Worm (Caenorhabditis elegans) whole organism, late embryonic: ENCODE measurements around the gene rpl-23.

ENCODE experiments used
- ceh-24 ChIP-seq: sonication (generic microtip); optimal IDR thresholded peaks from 2 replicates; lab custom pipeline; 2016; ENCODE audit warnings: mild to moderate bottlenecking, missing genetic modification characterization, missing compliant biosample characterization
- ceh-9 ChIP-seq: sonication (generic microtip); optimal IDR thresholded peaks from 2 replicates; lab custom pipeline; 2016; ENCODE audit warnings: mild to moderate bottlenecking, missing genetic modification characterization, inconsistent platforms, missing compliant biosample characterization
- elt-2 ChIP-seq: sonication (generic microtip); optimal IDR thresholded peaks from 2 replicates; lab custom pipeline; 2016; ENCODE audit warnings: missing genetic modification reagents, missing genetic modification characterization, missing compliant biosample characterization
- elt-4 ChIP-seq: sonication (generic microtip); optimal IDR thresholded peaks from 2 replicates; lab custom pipeline; 2016; ENCODE audit warnings: missing genetic modification characterization, missing compliant biosample characterization
- fkh-10 ChIP-seq: fragments of 150-350 bp; optimal IDR thresholded peaks from 2 replicates; lab custom pipeline; 2014; ENCODE audit warnings: missing biosample characterization, missing genetic modification reagents, missing genetic modification characterization
- gmeb-2 ChIP-seq: sonication (generic microtip); optimal IDR thresholded peaks from 2 replicates; lab custom pipeline; 2016; ENCODE audit warnings: missing genetic modification characterization, inconsistent platforms, missing compliant biosample characterization
- lin-11 ChIP-seq: fragments of 200-800 bp; sonication (Bioruptor generic); optimal IDR thresholded peaks from 2 replicates; lab custom pipeline; 2018; ENCODE audit warnings: mild to moderate bottlenecking, missing genetic modification characterization, missing compliant biosample characterization
- nhr-11 ChIP-seq: fragments of 150-350 bp; optimal IDR thresholded peaks from 2 replicates; lab custom pipeline; 2014; ENCODE audit warnings: missing biosample characterization, missing genetic modification characterization
- rnt-1 ChIP-seq: sonication (generic microtip); optimal IDR thresholded peaks from 2 replicates; lab custom pipeline; 2016; ENCODE audit warnings: missing genetic modification characterization, missing compliant biosample characterization
- tbx-2 ChIP-seq: sonication (generic microtip); optimal IDR thresholded peaks from 2 replicates; lab custom pipeline; 2016; ENCODE audit warnings: missing genetic modification characterization, missing compliant biosample characterization

DNA sequence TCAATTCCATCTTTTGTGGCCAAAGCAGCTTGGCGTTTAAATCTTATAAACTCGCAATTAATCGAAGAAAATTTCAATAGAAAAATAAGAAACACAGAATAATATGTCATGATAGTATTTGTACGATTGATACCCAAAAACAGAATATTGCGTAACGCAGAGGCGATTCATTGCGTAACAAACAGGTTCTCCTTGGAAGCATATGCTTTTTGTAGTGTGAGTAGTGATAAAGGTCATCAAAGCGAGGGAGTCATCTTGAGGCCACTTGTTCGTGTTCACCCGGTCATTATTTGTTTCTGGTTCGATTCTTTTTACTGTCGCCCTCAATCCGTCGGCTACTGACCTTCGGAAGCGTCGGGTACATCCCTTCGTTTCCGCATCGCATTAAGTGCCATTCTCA lies 45.0 kb downstream of the rpl-23 start, which contains the start of gene F54E7.6:
- TF ChIP-seq gmeb-2 (tag; lab: Kevin White, UChicago) = no peak
- TF ChIP-seq tbx-2 (tag; lab: Kevin White, UChicago) = no peak
- TF ChIP-seq rnt-1 (tag; lab: Kevin White, UChicago) = no peak
- no peak for TF ChIP-seq lin-11 (tag; lab: Kevin White, UChicago)
- no peak for TF ChIP-seq fkh-10
- TF ChIP-seq elt-4 (tag; lab: Kevin White, UChicago) = no peak
- TF ChIP-seq ceh-9 = no peak
- peak; percentile 37 for TF ChIP-seq elt-2
- TF ChIP-seq ceh-24 (tag; lab: Kevin White, UChicago) = no peak
- no peak for TF ChIP-seq nhr-11 (tag; lab: Kevin White, UChicago)
